Worm (Caenorhabditis elegans) whole organism, L4/young adult: Measurements from ENCODE around the gene let-653.

Experiments used
- W03F9.2 ChIP-seq: fragments of 150-350 bp; optimal IDR thresholded peaks from 2 replicates; lab custom pipeline; 2014; ENCODE audit warnings: missing biosample characterization, missing genetic modification characterization
- dao-5 ChIP-seq: sonication (generic microtip); optimal IDR thresholded peaks from 2 replicates; lab custom pipeline; 2016; ENCODE audit warnings: missing genotype, missing genetic modification characterization, moderate library complexity, missing compliant biosample characterization

DNA sequence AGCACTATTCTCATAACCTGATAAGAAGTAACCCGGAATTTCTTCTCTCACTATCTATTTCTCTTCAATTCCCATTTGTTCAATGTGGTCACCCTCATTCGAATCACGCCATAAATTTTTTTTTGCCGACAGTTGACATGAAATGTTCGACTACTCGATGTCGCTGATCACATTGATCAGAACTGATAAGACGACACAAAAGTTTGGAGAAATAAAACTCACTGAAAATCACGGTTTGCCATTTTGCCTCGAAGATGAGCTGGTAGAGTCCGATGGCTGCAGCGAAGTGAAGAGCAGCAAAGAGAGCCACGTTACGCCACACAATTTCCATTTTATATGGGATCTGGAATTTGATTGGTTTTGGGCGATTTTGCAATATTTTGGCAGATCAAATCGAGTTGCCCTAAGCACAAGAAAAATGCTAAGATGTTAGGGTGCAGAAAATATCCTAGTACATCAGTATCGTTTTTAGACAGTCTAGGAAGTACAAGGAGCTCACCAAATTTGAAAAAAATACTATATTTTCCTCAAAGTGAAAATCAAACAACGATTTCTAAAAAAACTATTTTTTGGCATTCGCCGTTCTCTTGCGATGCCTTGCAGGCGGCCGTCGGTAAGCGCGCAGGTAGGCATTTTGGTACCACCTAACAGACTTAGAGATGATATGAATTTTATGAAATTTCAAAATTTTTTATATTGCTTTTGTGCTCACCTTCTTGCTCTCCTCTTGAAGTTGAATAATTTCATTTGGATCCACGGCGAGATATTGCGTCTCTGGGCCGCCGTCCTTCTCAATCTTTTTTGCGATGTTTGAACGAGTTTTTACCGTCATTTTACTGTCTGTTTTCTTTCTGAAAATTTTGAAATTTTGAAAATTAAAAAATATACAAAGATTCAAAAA lies 29.7 kb downstream of the let-653 start, which contains the start of gene fat-6:
- TF ChIP-seq dao-5 (tag; lab: Kevin White, UChicago) (no peak), W03F9.2 (no peak)
